Fruit fly (Drosophila melanogaster) whole organism, embryonic: ENCODE measurements around the gene CG13949.

Experiments
- Antp ChIP-seq: fragments of 200-800 bp; sonication (Bioruptor generic); optimal IDR thresholded peaks from 3 replicates; lab custom pipeline; 2016; ENCODE audit warnings: missing biosample characterization, missing genetic modification characterization
- CG1024 ChIP-seq: fragments of 200-800 bp; sonication (Bioruptor generic); IDR thresholded peaks from 2 replicates; pipeline ENCODE4 v1.3.6; 2022; ENCODE audit warnings: missing biosample characterization, missing genetic modification characterization
- CG13894 ChIP-seq: fragments of 200-800 bp; sonication (Bioruptor generic); optimal IDR thresholded peaks from 3 replicates; lab custom pipeline; 2018; ENCODE audit warnings: missing biosample characterization, mild to moderate bottlenecking, missing genetic modification characterization, moderate library complexity
- CG14441 ChIP-seq: fragments of 200-800 bp; sonication (Bioruptor generic); IDR thresholded peaks from 2 replicates; pipeline ENCODE4 v1.3.6; 2022; ENCODE audit warnings: missing biosample characterization, missing genetic modification characterization
- CG14710 ChIP-seq: fragments of 200-800 bp; sonication (Bioruptor generic); optimal IDR thresholded peaks from 3 replicates; lab custom pipeline; 2019; ENCODE audit warnings: missing biosample characterization, mild to moderate bottlenecking, missing genetic modification characterization, moderate library complexity
- CG15011 ChIP-seq: fragments of 200-800 bp; sonication (Bioruptor generic); optimal IDR thresholded peaks from 3 replicates; lab custom pipeline; 2018; ENCODE audit warnings: missing biosample characterization, mild to moderate bottlenecking, missing genetic modification characterization
- CG16863 ChIP-seq: fragments of 200-800 bp; sonication (Bioruptor generic); optimal IDR thresholded peaks from 3 replicates; lab custom pipeline; 2016; ENCODE audit warnings: missing biosample characterization, missing genetic modification characterization
- CG17802 ChIP-seq: fragments of 200-800 bp; sonication (Bioruptor generic); optimal IDR thresholded peaks from 2 replicates; lab custom pipeline; 2018; ENCODE audit warnings: missing biosample characterization, mild to moderate bottlenecking, missing genetic modification characterization, moderate library complexity
- CG18764 ChIP-seq: fragments of 200-800 bp; sonication (Bioruptor generic); optimal IDR thresholded peaks from 3 replicates; lab custom pipeline; 2016; ENCODE audit warnings: missing biosample characterization, missing genetic modification characterization
- CG2202 ChIP-seq: fragments of 200-800 bp; sonication (Bioruptor generic); optimal IDR thresholded peaks from 2 replicates; lab custom pipeline; 2018; ENCODE audit warnings: missing biosample characterization, mild to moderate bottlenecking, missing genetic modification characterization
- CG42726 ChIP-seq: fragments of 200-800 bp; sonication (Bioruptor generic); IDR thresholded peaks from 2 replicates; pipeline ENCODE4 v1.3.6; 2022; ENCODE audit warnings: missing biosample characterization, missing genetic modification characterization; ENCODE audit not compliant: partially characterized antibody
- CG4404 ChIP-seq: fragments of 200-800 bp; sonication (Bioruptor generic); IDR thresholded peaks from 2 replicates; pipeline ENCODE4 v1.3.6; 2022; ENCODE audit warnings: missing biosample characterization, missing genetic modification characterization
- CG8281 ChIP-seq: fragments of 200-800 bp; sonication (Bioruptor generic); optimal IDR thresholded peaks from 2 replicates; lab custom pipeline; 2018; ENCODE audit warnings: missing biosample characterization, mild to moderate bottlenecking, missing genetic modification characterization, moderate library complexity
- CG8290 ChIP-seq, 3 experiments: fragments of 200-800 bp; sonication (Bioruptor generic); optimal IDR thresholded peaks; 2 replicates each; lab custom pipeline; 2016 to 2019; ENCODE audit warnings: missing biosample characterization in 3 of 3, missing genetic modification characterization in 3 of 3, mild to moderate bottlenecking in 2 of 3, moderate library complexity in 1 of 3
- CG8924 ChIP-seq: fragments of 200-800 bp; optimal IDR thresholded peaks from 3 replicates; lab custom pipeline; 2019; ENCODE audit warnings: missing biosample characterization, mild to moderate bottlenecking, missing genetic modification characterization, moderate library complexity
- CG9609 ChIP-seq: fragments of 200-800 bp; sonication (Bioruptor generic); optimal IDR thresholded peaks from 3 replicates; lab custom pipeline; 2016; ENCODE audit warnings: missing biosample characterization, missing genetic modification characterization
- D19A ChIP-seq: fragments of 200-800 bp; optimal IDR thresholded peaks from 3 replicates; lab custom pipeline; 2019; ENCODE audit warnings: missing biosample characterization, mild to moderate bottlenecking, missing genetic modification characterization, moderate library complexity
- Dbx ChIP-seq: fragments of 200-800 bp; sonication (Bioruptor generic); IDR thresholded peaks from 3 replicates; pipeline ENCODE4 v1.3.6; 2022; ENCODE audit warnings: missing biosample characterization, missing genetic modification characterization
- Drgx ChIP-seq: fragments of 200-800 bp; sonication (Bioruptor generic); IDR thresholded peaks from 2 replicates; pipeline ENCODE4 v1.3.6; 2022; ENCODE audit warnings: missing biosample characterization, missing genetic modification characterization
- E2f1 ChIP-seq: fragments of 200-800 bp; sonication (Bioruptor generic); IDR thresholded peaks from 2 replicates; pipeline ENCODE4 v1.3.6; 2022; ENCODE audit warnings: missing biosample characterization, missing genetic modification characterization
- H2.0 ChIP-seq: fragments of 200-800 bp; sonication (Bioruptor generic); IDR thresholded peaks from 2 replicates; pipeline ENCODE4 v1.3.6; 2022; ENCODE audit warnings: missing biosample characterization, missing genetic modification characterization
- HHEX ChIP-seq: fragments of 200-800 bp; sonication (Bioruptor generic); optimal IDR thresholded peaks from 3 replicates; lab custom pipeline; 2017; ENCODE audit warnings: missing biosample characterization, mild to moderate bottlenecking, missing genetic modification characterization, missing genetic modification reagents
- HLHmδ ChIP-seq: fragments of 200-800 bp; sonication (Bioruptor generic); optimal IDR thresholded peaks from 2 replicates; lab custom pipeline; 2018; ENCODE audit warnings: missing biosample characterization, mild to moderate bottlenecking, missing genetic modification characterization, moderate library complexity
- Lhr ChIP-seq: fragments of 200-800 bp; sonication (Bioruptor generic); optimal IDR thresholded peaks from 3 replicates; lab custom pipeline; 2017; ENCODE audit warnings: mild to moderate bottlenecking, missing biosample characterization, missing genetic modification reagents, missing genetic modification characterization
- Myb ChIP-seq: fragments of 200-800 bp; sonication (Bioruptor generic); optimal IDR thresholded peaks from 2 replicates; lab custom pipeline; 2016; ENCODE audit warnings: missing biosample characterization, missing genetic modification characterization
- NC2α ChIP-seq: fragments of 200-800 bp; sonication (Bioruptor generic); optimal IDR thresholded peaks from 2 replicates; lab custom pipeline; 2016; ENCODE audit warnings: missing biosample characterization, missing genetic modification characterization
- NC2β ChIP-seq: fragments of 200-800 bp; sonication (Bioruptor generic); optimal IDR thresholded peaks from 2 replicates; lab custom pipeline; 2016; ENCODE audit warnings: missing biosample characterization, missing genetic modification characterization
- Stat92E ChIP-seq, 3 experiments: fragments of >200 bp in 2 of 3; fragments of 200-800 bp in 1 of 3; sonication (Bioruptor generic) in 1 of 3; optimal IDR thresholded peaks; 2 replicates each; lab custom pipeline; 2017 to 2019; ENCODE audit warnings: missing biosample characterization in 3 of 3, missing genetic modification characterization in 3 of 3, mild to moderate bottlenecking in 1 of 3, moderate library complexity in 1 of 3
- TFAM ChIP-seq: fragments of 200-800 bp; sonication (Bioruptor generic); optimal IDR thresholded peaks from 2 replicates; lab custom pipeline; 2017; ENCODE audit warnings: missing biosample characterization, missing genetic modification characterization, inconsistent platforms
- bowl ChIP-seq: fragments of 200-800 bp; sonication (Bioruptor generic); IDR thresholded peaks from 2 replicates; pipeline ENCODE4 v1.3.6; 2022; ENCODE audit warnings: missing biosample characterization, missing genetic modification characterization
- cato ChIP-seq: fragments of 200-800 bp; sonication (Bioruptor generic); optimal IDR thresholded peaks from 2 replicates; lab custom pipeline; 2016; ENCODE audit warnings: missing biosample characterization, missing genetic modification characterization, borderline replicate concordance
- caup ChIP-seq: fragments of 200-800 bp; sonication (Bioruptor generic); optimal IDR thresholded peaks from 3 replicates; lab custom pipeline; 2017; ENCODE audit warnings: missing biosample characterization, mild to moderate bottlenecking, missing genetic modification characterization, moderate library complexity; ENCODE audit not compliant: severe bottlenecking
- chn ChIP-seq: fragments of 200-800 bp; sonication (Bioruptor generic); optimal IDR thresholded peaks from 2 replicates; lab custom pipeline; 2016; ENCODE audit warnings: missing biosample characterization, missing genetic modification characterization
- corto ChIP-seq: fragments of 200-800 bp; sonication (Bioruptor generic); optimal IDR thresholded peaks from 2 replicates; lab custom pipeline; 2016; ENCODE audit warnings: missing biosample characterization, mild to moderate bottlenecking, missing genetic modification characterization, moderate library complexity
- croc ChIP-seq: fragments of 200-800 bp; sonication (Bioruptor generic); conservative IDR thresholded peaks from 3 replicates; pipeline ENCODE4 v1.3.6; 2022; ENCODE audit warnings: missing biosample characterization, missing genetic modification characterization
- her ChIP-seq: fragments of 200-800 bp; sonication (Bioruptor generic); optimal IDR thresholded peaks from 2 replicates; lab custom pipeline; 2016; ENCODE audit warnings: missing biosample characterization, missing genetic modification characterization
- klu ChIP-seq: fragments of 200-800 bp; sonication (Bioruptor generic); IDR thresholded peaks from 2 replicates; pipeline ENCODE4 v1.3.6; 2022; ENCODE audit warnings: missing biosample characterization, missing genetic modification characterization
- lbe ChIP-seq: fragments of 200-800 bp; sonication (Bioruptor generic); optimal IDR thresholded peaks from 2 replicates; lab custom pipeline; 2016; ENCODE audit warnings: missing biosample characterization, mild to moderate bottlenecking, missing genetic modification characterization
- lmd ChIP-seq: fragments of 200-800 bp; sonication (Bioruptor generic); IDR thresholded peaks from 2 replicates; pipeline ENCODE4 v1.3.6; 2022; ENCODE audit warnings: missing biosample characterization, missing genetic modification characterization
- lola ChIP-seq, 3 experiments: fragments of >200 bp in 2 of 3; fragments of 200-800 bp in 1 of 3; sonication (Bioruptor generic) in 1 of 3; optimal IDR thresholded peaks; 2 replicates each; lab custom pipeline; 2017 to 2019; ENCODE audit warnings: missing biosample characterization in 3 of 3, missing genetic modification characterization in 3 of 3, mild to moderate bottlenecking in 1 of 3, moderate library complexity in 1 of 3
- oc ChIP-seq: fragments of 200-800 bp; sonication (Bioruptor generic); optimal IDR thresholded peaks from 2 replicates; lab custom pipeline; 2018; ENCODE audit warnings: missing biosample characterization, mild to moderate bottlenecking, missing genetic modification characterization, moderate library complexity
- pros ChIP-seq: fragments of 200-800 bp; sonication (Bioruptor generic); optimal IDR thresholded peaks from 3 replicates; lab custom pipeline; 2019; ENCODE audit warnings: missing biosample characterization, mild to moderate bottlenecking, missing genetic modification characterization, moderate library complexity
- ranshi ChIP-seq: fragments of 200-800 bp; sonication (Bioruptor generic); IDR thresholded peaks from 2 replicates; pipeline ENCODE4 v1.3.6; 2022; ENCODE audit warnings: missing biosample characterization, missing genetic modification characterization
- slp2 ChIP-seq: fragments of 200-800 bp; sonication (Bioruptor generic); optimal IDR thresholded peaks from 2 replicates; lab custom pipeline; 2016; ENCODE audit warnings: missing biosample characterization, missing genetic modification characterization
- stc ChIP-seq: fragments of 200-800 bp; sonication (Bioruptor generic); IDR thresholded peaks from 2 replicates; pipeline ENCODE4 v1.3.6; 2022; ENCODE audit warnings: missing biosample characterization, missing genetic modification characterization
- tap ChIP-seq: fragments of 200-800 bp; optimal IDR thresholded peaks from 3 replicates; lab custom pipeline; 2019; ENCODE audit warnings: missing biosample characterization, mild to moderate bottlenecking, missing genetic modification characterization, moderate library complexity
- tna ChIP-seq: fragments of 200-800 bp; sonication (Bioruptor generic); IDR thresholded peaks from 2 replicates; pipeline ENCODE4 v1.3.6; 2022; ENCODE audit warnings: missing biosample characterization, missing genetic modification characterization; ENCODE audit not compliant: partially characterized antibody
- zfh2 ChIP-seq: fragments of 200-800 bp; sonication (Bioruptor generic); optimal IDR thresholded peaks from 2 replicates; lab custom pipeline; 2016; ENCODE audit warnings: missing biosample characterization, missing genetic modification characterization

Gene CG13949

dm6 chr2L:867899-868605 is 12.9 kb downstream of the CG13949 start, which contains the start of gene aru (continued):
- TF ChIP-seq Myb (GFP tag; lab: Kevin White, UChicago) = no peak
- no peak for TF ChIP-seq bowl (GFP tag; lab: Robert Waterston, UW)
- no peak for TF ChIP-seq Lhr (GFP tag; lab: Kevin White, UChicago)
- no peak for TF ChIP-seq CG15011 (GFP tag; lab: Kevin White, UChicago)
- no peak for TF ChIP-seq tna (GFP tag; lab: Robert Waterston, UW)
- TF ChIP-seq HLHmδ = no peak
- TF ChIP-seq ranshi (GFP tag; lab: Robert Waterston, UW) = peak; percentile 32; the same call in 1 of the 2 replicates
- TF ChIP-seq tap (tag; lab: Kevin White, UChicago) = peak; percentile 46
- no peak; the same call in 1 of the 2 replicates for TF ChIP-seq CG1024 (GFP tag; lab: Robert Waterston, UW)
- no peak for TF ChIP-seq CG14441 (GFP tag; lab: Robert Waterston, UW)
- TF ChIP-seq CG4404 = no peak
- TF ChIP-seq chn (GFP tag; lab: Kevin White, UChicago) = no peak
- TF ChIP-seq slp2 (GFP tag; lab: Kevin White, UChicago) = no peak
- TF ChIP-seq CG2202 (tag; lab: Kevin White, UChicago) = peak; percentile 17
- TF ChIP-seq her (GFP tag; lab: Kevin White, UChicago) = no peak
- no peak; the same call in 1 of the 2 replicates for TF ChIP-seq CG42726 (GFP tag; lab: Robert Waterston, UW)
- TF ChIP-seq CG8924 (tag; lab: Kevin White, UChicago) = peak; percentile 28
- peak; percentile 0 for TF ChIP-seq corto
- TF ChIP-seq CG9609 = no peak
- no peak for TF ChIP-seq CG16863
- no peak for TF ChIP-seq klu (GFP tag; lab: Robert Waterston, UW)
- peak; percentile 75 for TF ChIP-seq oc (tag; lab: Kevin White, UChicago)
- TF ChIP-seq lbe (GFP tag; lab: Kevin White, UChicago) = peak; percentile 59
- no peak for TF ChIP-seq zfh2
- no peak for TF ChIP-seq CG18764 (GFP tag; lab: Kevin White, UChicago)
- no peak for TF ChIP-seq E2f1 (GFP tag; lab: Robert Waterston, UW)
- no peak for TF ChIP-seq croc
- no peak for TF ChIP-seq CG8281 (tag; lab: Kevin White, UChicago)
- no peak for TF ChIP-seq TFAM (GFP tag; lab: Kevin White, UChicago)
- peak; percentile 38 for TF ChIP-seq CG13894 (tag; lab: Kevin White, UChicago)
- no peak for TF ChIP-seq Stat92E (GFP tag; optimal IDR thresholded peaks at IDR 0.05; lab: Kevin White, UChicago)
- TF ChIP-seq CG14710 (tag; lab: Kevin White, UChicago) = peak; percentile 23
- TF ChIP-seq Drgx = peak; percentile 20; the same call in 1 of the 2 replicates
- TF ChIP-seq HHEX (GFP tag; lab: Kevin White, UChicago) = peak; percentile 37
- peak; percentile 9 for TF ChIP-seq caup (GFP tag; lab: Kevin White, UChicago)
- TF ChIP-seq NC2β (GFP tag; lab: Kevin White, UChicago) = no peak
- TF ChIP-seq H2.0 (GFP tag; lab: Robert Waterston, UW) = no peak
- peak; percentile 29 for TF ChIP-seq D19A
- no peak for TF ChIP-seq cato (GFP tag; lab: Kevin White, UChicago)
- no peak for TF ChIP-seq CG8290 (GFP tag; optimal IDR thresholded peaks at IDR 0.05; lab: Kevin White, UChicago)
- TF ChIP-seq CG8290 (tag; optimal IDR thresholded peaks at IDR 0.05; lab: Kevin White, UChicago) = peak in 1 of 2 experiments; percentile 42
- no peak for TF ChIP-seq NC2α (GFP tag; lab: Kevin White, UChicago)
- TF ChIP-seq pros (GFP tag; lab: Kevin White, UChicago) = peak; percentile 76
- peak; percentile 68; the same call in 1 of the 3 replicates for TF ChIP-seq Dbx (GFP tag; lab: Robert Waterston, UW)
- TF ChIP-seq lmd = no peak
- TF ChIP-seq lola (GFP tag; optimal IDR thresholded peaks at IDR 0.05; lab: Kevin White, UChicago) = peak in 1 of 3 experiments; percentile 20
- no peak for TF ChIP-seq Antp
- no peak for TF ChIP-seq CG17802 (tag; lab: Kevin White, UChicago)
- TF ChIP-seq stc (GFP tag; lab: Robert Waterston, UW) = 0 out of 2 replicates have a peak, but pooled peaks have one; percentile 30
